Fruit fly (Drosophila melanogaster): ENCODE measurements around the gene Proc-R.
A peak's percentile ranks its signal among the peaks of the same experiment; 100 is the strongest.

Gene Proc-R

dm6 chrX:4691226-4691625 is 16.5 kb upstream of the Proc-R start (continued):
- TF ChIP-seq CG1602 (GFP tag; optimal IDR thresholded peaks at IDR 0.05) (no peak), lov (optimal IDR thresholded peaks at IDR 0.05) (no peak), lov (GFP tag; IDR thresholded peaks at IDR 0.05) (no peak), Myb (GFP tag; optimal IDR thresholded peaks at IDR 0.05) (no peak), Mad (GFP tag; optimal IDR thresholded peaks at IDR 0.05) (no peak), Ssrp (tag; optimal IDR thresholded peaks at IDR 0.05) (peak; percentile 40), CG10321 (GFP tag; IDR thresholded peaks at IDR 0.05) (no peak), CG10366 (GFP tag; IDR thresholded peaks at IDR 0.05) (no peak), CG17385 (GFP tag; optimal IDR thresholded peaks at IDR 0.05) (no peak), NC2α (GFP tag; optimal IDR thresholded peaks at IDR 0.05) (no peak), dysf (GFP tag; IDR thresholded peaks at IDR 0.05) (no peak), Stat92E (GFP tag; optimal IDR thresholded peaks at IDR 0.05) (no peak), ara (GFP tag; IDR thresholded peaks at IDR 0.05) (no peak), wor (GFP tag; IDR thresholded peaks at IDR 0.05) (no peak), Hr51 (GFP tag; optimal IDR thresholded peaks at IDR 0.05) (peak in 1 of 2 experiments; percentile 37), CG2889 (GFP tag; IDR thresholded peaks at IDR 0.05) (no peak), insv (GFP tag; optimal IDR thresholded peaks at IDR 0.05) (no peak), CG6272 (GFP tag; IDR thresholded peaks at IDR 0.05) (no peak), Blimp-1 (GFP tag; optimal IDR thresholded peaks at IDR 0.05) (peak; percentile 28), CG9727 (GFP tag; optimal IDR thresholded peaks at IDR 0.05) (peak; percentile 30), CG10431 (GFP tag; optimal IDR thresholded peaks at IDR 0.05) (no peak), pros (GFP tag; optimal IDR thresholded peaks at IDR 0.05) (no peak), ttk (GFP tag; IDR thresholded peaks at IDR 0.05) (no peak), CG8924 (tag; optimal IDR thresholded peaks at IDR 0.05) (peak; percentile 27), cwo (GFP tag; optimal IDR thresholded peaks at IDR 0.05) (peak; percentile 32), Mrtf (GFP tag; IDR thresholded peaks at IDR 0.05) (no peak), Sin3A (optimal IDR thresholded peaks at IDR 0.05) (no peak), Adf1 (GFP tag; IDR thresholded peaks at IDR 0.05) (no peak; the same call in 1 of the 2 replicates), h (optimal IDR thresholded peaks at IDR 0.05) (no peak), croc (GFP tag; conservative IDR thresholded peaks at IDR 0.05) (no peak), zf30C (GFP tag; optimal IDR thresholded peaks at IDR 0.05) (no peak), YL-1 (GFP tag; optimal IDR thresholded peaks at IDR 0.05) (no peak), dan (GFP tag; IDR thresholded peaks at IDR 0.05) (no peak), crc (GFP tag; optimal IDR thresholded peaks at IDR 0.05) (no peak), tll (GFP tag; optimal IDR thresholded peaks at IDR 0.05) (no peak), Dip3 (GFP tag; optimal IDR thresholded peaks at IDR 0.05) (no peak), CG7556 (GFP tag; optimal IDR thresholded peaks at IDR 0.05) (peak; percentile 39), corto (GFP tag; optimal IDR thresholded peaks at IDR 0.05) (no peak), CG10979 (tag; optimal IDR thresholded peaks at IDR 0.05) (peak; percentile 15), Spps (tag; optimal IDR thresholded peaks at IDR 0.05) (no peak), Tbp (GFP tag; optimal IDR thresholded peaks at IDR 0.05) (no peak), CG6683 (GFP tag; optimal IDR thresholded peaks at IDR 0.05) (peak; percentile 32), CG8388 (GFP tag; optimal IDR thresholded peaks at IDR 0.05) (no peak), Dfd (GFP tag; optimal IDR thresholded peaks at IDR 0.05) (no peak), nom (GFP tag; optimal IDR thresholded peaks at IDR 0.05) (no peak), eyg (GFP tag; optimal IDR thresholded peaks at IDR 0.05) (no peak), CG33213 (GFP tag; optimal IDR thresholded peaks at IDR 0.05) (no peak), ewg (GFP tag; optimal IDR thresholded peaks at IDR 0.05) (peak; percentile 57), dpn (GFP tag; optimal IDR thresholded peaks at IDR 0.05) (peak in 1 of 2 experiments; percentile 12), hbn (GFP tag; IDR thresholded peaks at IDR 0.05; ENCODE audit: partially characterized antibody) (no peak), Atf3 (GFP tag; optimal IDR thresholded peaks at IDR 0.05) (no peak), sim (GFP tag; IDR thresholded peaks at IDR 0.05) (no peak)

Measured in whole organism, embryonic.